Fruit fly (Drosophila melanogaster): ENCODE measurements around the gene CG5611.

The CG5611 gene

dm6 chr3R:27636720-27637119 lies 860 bp upstream of the CG5611 start:
- TF ChIP-seq kay (GFP tag; ENCODE audit: borderline replicate concordance) (no peak), bab1 (GFP tag; optimal IDR thresholded peaks at IDR 0.05) (no peak), Clk (GFP tag; optimal IDR thresholded peaks at IDR 0.05) (no peak), toe (GFP tag; optimal IDR thresholded peaks at IDR 0.05) (no peak), CG5204 (GFP tag; optimal IDR thresholded peaks at IDR 0.05) (no peak), CG33017 (tag; optimal IDR thresholded peaks at IDR 0.05) (no peak), pad (GFP tag; optimal IDR thresholded peaks at IDR 0.05) (no peak), CG1620 (GFP tag; optimal IDR thresholded peaks at IDR 0.05) (no peak), CG11617 (GFP tag; optimal IDR thresholded peaks at IDR 0.05) (no peak), CG12768 (GFP tag; optimal IDR thresholded peaks at IDR 0.05) (no peak), CG7101 (tag; optimal IDR thresholded peaks at IDR 0.05) (no peak), Mnt (GFP tag; optimal IDR thresholded peaks at IDR 0.05) (no peak), Crg-1 (GFP tag; optimal IDR thresholded peaks at IDR 0.05) (no peak), tj (GFP tag; optimal IDR thresholded peaks at IDR 0.05) (no peak)

- TF ChIP-seq pad (GFP tag; optimal IDR thresholded peaks at IDR 0.05) (no peak), CG7045 (GFP tag; optimal IDR thresholded peaks at IDR 0.05) (no peak), kay (GFP tag; ENCODE audit: borderline replicate concordance) (peak; percentile 25)
Observed at dm6 chr3R:27625911-27626310, 9.9 kb downstream of the CG5611 start, which contains the start of gene CG5612. Gene CG5612, minus strand, starts transcription at chr3R:27626011.

- TF ChIP-seq bab1 (GFP tag; optimal IDR thresholded peaks at IDR 0.05) (no peak), CG5204 (GFP tag; optimal IDR thresholded peaks at IDR 0.05) (no peak), pad (GFP tag; optimal IDR thresholded peaks at IDR 0.05) (no peak), CG33017 (tag; optimal IDR thresholded peaks at IDR 0.05) (no peak), CG14711 (tag; optimal IDR thresholded peaks at IDR 0.05) (no peak), cic (GFP tag; optimal IDR thresholded peaks at IDR 0.05) (no peak), CG7101 (tag; optimal IDR thresholded peaks at IDR 0.05) (no peak), CG1620 (GFP tag; optimal IDR thresholded peaks at IDR 0.05) (no peak), Clk (GFP tag; optimal IDR thresholded peaks at IDR 0.05) (no peak), Mnt (GFP tag; optimal IDR thresholded peaks at IDR 0.05) (no peak)
Observed at dm6 chr3R:27622993-27623392, 12.9 kb downstream of the CG5611 start.

dm6 chr3R:27621861-27622260 lies 14.0 kb downstream of the CG5611 start:
- TF ChIP-seq CG12768 (GFP tag; optimal IDR thresholded peaks at IDR 0.05) (no peak), CG7045 (GFP tag; optimal IDR thresholded peaks at IDR 0.05) (no peak), CG33017 (tag; optimal IDR thresholded peaks at IDR 0.05) (no peak), CG1620 (GFP tag; optimal IDR thresholded peaks at IDR 0.05) (no peak), Clk (GFP tag; optimal IDR thresholded peaks at IDR 0.05) (no peak), ovo (GFP tag; optimal IDR thresholded peaks at IDR 0.05) (no peak), CG7101 (tag; optimal IDR thresholded peaks at IDR 0.05) (no peak), bab1 (GFP tag; optimal IDR thresholded peaks at IDR 0.05) (no peak), cnc (optimal IDR thresholded peaks at IDR 0.05) (no peak), CG5204 (GFP tag; optimal IDR thresholded peaks at IDR 0.05) (no peak), pad (GFP tag; optimal IDR thresholded peaks at IDR 0.05) (no peak), tj (GFP tag; optimal IDR thresholded peaks at IDR 0.05) (no peak), toe (GFP tag; optimal IDR thresholded peaks at IDR 0.05) (no peak), CG14711 (tag; optimal IDR thresholded peaks at IDR 0.05) (no peak), kay (GFP tag; ENCODE audit: borderline replicate concordance) (no peak), Crg-1 (GFP tag; optimal IDR thresholded peaks at IDR 0.05) (no peak), Hr96 (GFP tag; optimal IDR thresholded peaks at IDR 0.05) (no peak), cic (GFP tag; optimal IDR thresholded peaks at IDR 0.05) (no peak), CG11617 (GFP tag; optimal IDR thresholded peaks at IDR 0.05) (no peak), Mnt (GFP tag; optimal IDR thresholded peaks at IDR 0.05) (no peak)

- no peak for TF ChIP-seq kay (GFP tag; ENCODE audit: borderline replicate concordance)
- TF ChIP-seq pad (GFP tag; optimal IDR thresholded peaks at IDR 0.05), result no peak
- TF ChIP-seq CG33017 (tag; optimal IDR thresholded peaks at IDR 0.05), result no peak
- no peak for TF ChIP-seq Hr96 (GFP tag; optimal IDR thresholded peaks at IDR 0.05)
- no peak for TF ChIP-seq CG1620 (GFP tag; optimal IDR thresholded peaks at IDR 0.05)
- TF ChIP-seq tj (GFP tag; optimal IDR thresholded peaks at IDR 0.05), result no peak
- no peak for TF ChIP-seq Mnt (GFP tag; optimal IDR thresholded peaks at IDR 0.05)
- no peak for TF ChIP-seq CG7045 (GFP tag; optimal IDR thresholded peaks at IDR 0.05)
- TF ChIP-seq CG11617 (GFP tag; optimal IDR thresholded peaks at IDR 0.05), result no peak
- no peak for TF ChIP-seq cnc (optimal IDR thresholded peaks at IDR 0.05)
- TF ChIP-seq CG14711 (tag; optimal IDR thresholded peaks at IDR 0.05), result no peak
- TF ChIP-seq ovo (GFP tag; optimal IDR thresholded peaks at IDR 0.05), result no peak
- TF ChIP-seq toe (GFP tag; optimal IDR thresholded peaks at IDR 0.05), result no peak
- no peak for TF ChIP-seq Crg-1 (GFP tag; optimal IDR thresholded peaks at IDR 0.05)
- no peak for TF ChIP-seq cic (GFP tag; optimal IDR thresholded peaks at IDR 0.05)
- no peak for TF ChIP-seq CG5204 (GFP tag; optimal IDR thresholded peaks at IDR 0.05)
- no peak for TF ChIP-seq Clk (GFP tag; optimal IDR thresholded peaks at IDR 0.05)
- TF ChIP-seq bab1 (GFP tag; optimal IDR thresholded peaks at IDR 0.05), result no peak
Observed at dm6 chr3R:27616493-27616892, 19.4 kb downstream of the CG5611 start.

dm6 chr3R:27613814-27614213 lies 22.0 kb downstream of the CG5611 start:
- no peak for TF ChIP-seq cic (GFP tag; optimal IDR thresholded peaks at IDR 0.05)
- TF ChIP-seq CG12768 (GFP tag; optimal IDR thresholded peaks at IDR 0.05), result no peak
- TF ChIP-seq CG33017 (tag; optimal IDR thresholded peaks at IDR 0.05), result no peak
- TF ChIP-seq Mnt (GFP tag; optimal IDR thresholded peaks at IDR 0.05), result no peak
- no peak for TF ChIP-seq kay (GFP tag; ENCODE audit: borderline replicate concordance)
- no peak for TF ChIP-seq bab1 (GFP tag; optimal IDR thresholded peaks at IDR 0.05)
- no peak for TF ChIP-seq CG7045 (GFP tag; optimal IDR thresholded peaks at IDR 0.05)
- no peak for TF ChIP-seq pad (GFP tag; optimal IDR thresholded peaks at IDR 0.05)
- TF ChIP-seq CG5204 (GFP tag; optimal IDR thresholded peaks at IDR 0.05), result no peak
- TF ChIP-seq Clk (GFP tag; optimal IDR thresholded peaks at IDR 0.05), result no peak
- no peak for TF ChIP-seq CG11617 (GFP tag; optimal IDR thresholded peaks at IDR 0.05)
- TF ChIP-seq CG14711 (tag; optimal IDR thresholded peaks at IDR 0.05), result no peak
- TF ChIP-seq tj (GFP tag; optimal IDR thresholded peaks at IDR 0.05), result no peak
- no peak for TF ChIP-seq Hr96 (GFP tag; optimal IDR thresholded peaks at IDR 0.05)
- TF ChIP-seq CG1620 (GFP tag; optimal IDR thresholded peaks at IDR 0.05), result no peak
- no peak for TF ChIP-seq cnc (optimal IDR thresholded peaks at IDR 0.05)
- TF ChIP-seq CG7101 (tag; optimal IDR thresholded peaks at IDR 0.05), result no peak

Measured in whole organism, adult.